Worm (Caenorhabditis elegans) whole organism, L4/young adult: ENCODE results near the gene B0393.9.

Source experiments
- W03F9.2 ChIP-seq: fragments of 150-350 bp; optimal IDR thresholded peaks from 2 replicates; lab custom pipeline; 2014; ENCODE audit warnings: missing biosample characterization, missing genetic modification characterization
- dao-5 ChIP-seq: sonication (generic microtip); optimal IDR thresholded peaks from 2 replicates; lab custom pipeline; 2016; ENCODE audit warnings: missing genotype, missing genetic modification characterization, moderate library complexity, missing compliant biosample characterization
- him-1 ChIP-seq: sonication (generic microtip); optimal IDR thresholded peaks from 2 replicates; lab custom pipeline; 2016; ENCODE audit warnings: missing genotype, missing genetic modification reagents, missing genetic modification characterization, missing compliant biosample characterization

DNA sequence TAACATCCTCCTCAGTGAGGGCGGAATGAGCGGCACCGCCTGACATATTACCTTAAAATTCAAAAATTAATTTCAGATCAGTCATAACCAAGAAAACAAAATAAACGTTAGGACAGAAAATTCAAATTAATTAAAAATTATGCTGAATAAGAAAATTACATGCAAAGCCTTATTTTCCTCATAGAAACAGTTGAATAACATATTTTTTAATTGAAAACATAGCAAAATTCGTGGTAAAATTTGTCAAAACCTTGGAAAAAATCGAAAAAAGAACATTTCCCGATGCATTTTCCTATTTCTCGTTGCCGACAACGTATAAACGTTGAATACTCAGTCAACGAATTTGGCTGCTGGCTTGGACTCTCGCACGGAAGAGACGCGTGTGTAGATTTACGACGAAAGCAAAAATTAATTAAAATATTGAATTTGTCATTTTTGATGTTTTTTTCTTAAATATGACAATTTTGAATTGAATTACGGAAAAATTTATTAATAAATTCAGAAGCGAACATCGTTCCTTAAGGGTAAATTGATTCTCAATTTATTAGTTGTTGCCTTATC is 25.9 kb downstream of the B0393.9 start, which contains the start of the genes rps-0 and rbg-3:
- TF ChIP-seq him-1 (tag; lab: Kevin White, UChicago) (no peak), dao-5 (no peak), W03F9.2 (tag; lab: Kevin White, UChicago) (peak; percentile 91)
